Fruit fly (Drosophila melanogaster) whole organism, embryonic: ENCODE data around the gene Tnpo.

Experiments
- CG10366 ChIP-seq: fragments of 200-800 bp; sonication (Bioruptor generic); IDR thresholded peaks from 2 replicates; pipeline ENCODE4 v1.3.6; 2022; ENCODE audit warnings: missing biosample characterization, missing genetic modification characterization
- CG10654 ChIP-seq: fragments of 200-800 bp; sonication (Bioruptor generic); optimal IDR thresholded peaks from 2 replicates; lab custom pipeline; 2016; ENCODE audit warnings: missing biosample characterization, missing genetic modification characterization
- Hmr ChIP-seq: fragments of 200-800 bp; sonication (Bioruptor generic); optimal IDR thresholded peaks from 3 replicates; lab custom pipeline; 2017; ENCODE audit warnings: mild to moderate bottlenecking, missing biosample characterization, missing genetic modification reagents, missing genetic modification characterization
- Mes4 ChIP-seq: fragments of 200-800 bp; sonication (Bioruptor generic); optimal IDR thresholded peaks from 2 replicates; lab custom pipeline; 2016; ENCODE audit warnings: missing biosample characterization, missing genetic modification characterization
- fd96Cb ChIP-seq: fragments of 200-800 bp; sonication (Bioruptor generic); optimal IDR thresholded peaks from 2 replicates; lab custom pipeline; 2018; ENCODE audit warnings: missing biosample characterization, mild to moderate bottlenecking, missing genetic modification characterization, moderate library complexity
- toy ChIP-seq: fragments of 200-800 bp; sonication (Bioruptor generic); IDR thresholded peaks from 2 replicates; pipeline ENCODE4 v1.3.6; 2022; ENCODE audit warnings: missing biosample characterization, missing genetic modification characterization

- TF ChIP-seq CG10654 (GFP tag; lab: Kevin White, UChicago) (no peak), fd96Cb (tag; lab: Kevin White, UChicago) (no peak), toy (GFP tag; lab: Robert Waterston, UW) (no peak), Hmr (GFP tag; lab: Kevin White, UChicago) (no peak), Mes4 (GFP tag; lab: Kevin White, UChicago) (no peak), CG10366 (GFP tag; lab: Robert Waterston, UW) (no peak)
These were observed 34.8 kb upstream of the Tnpo start, which contains the start of gene Cpr65Ay for dm6 chr3L:6158530-6158929.
